Fruit fly (Drosophila melanogaster) whole organism, prepupa: Measurements from ENCODE around the gene AOX3.

Experiments used
- Blimp-1 ChIP-seq: fragments of 200-800 bp; sonication (Bioruptor generic); optimal IDR thresholded peaks from 3 replicates; lab custom pipeline; 2017; ENCODE audit warnings: missing biosample characterization, missing genetic modification characterization, mild to moderate bottlenecking, moderate library complexity, missing genetic modification reagents
- CG10669 ChIP-seq: fragments of 200-800 bp; sonication (Bioruptor generic); optimal IDR thresholded peaks from 3 replicates; lab custom pipeline; 2018; ENCODE audit warnings: missing biosample characterization, mild to moderate bottlenecking, missing genetic modification characterization, moderate library complexity
- CG11762 ChIP-seq: fragments of 200-800 bp; sonication (Bioruptor generic); optimal IDR thresholded peaks from 3 replicates; lab custom pipeline; 2016; ENCODE audit warnings: missing biosample characterization, missing genetic modification characterization; ENCODE audit not compliant: insufficient read depth
- CG11902 ChIP-seq: fragments of 200-800 bp; sonication (Bioruptor generic); optimal IDR thresholded peaks from 3 replicates; lab custom pipeline; 2016; ENCODE audit warnings: missing biosample characterization, missing genetic modification characterization
- CG15336 ChIP-seq: fragments of 200-800 bp; sonication (Bioruptor generic); IDR thresholded peaks from 2 replicates; pipeline ENCODE4 v1.3.6; 2022; ENCODE audit warnings: missing biosample characterization, missing genetic modification characterization
- CG1621 ChIP-seq: fragments of 200-800 bp; sonication (Bioruptor generic); optimal IDR thresholded peaks from 3 replicates; lab custom pipeline; 2018; ENCODE audit warnings: missing biosample characterization, mild to moderate bottlenecking, missing genetic modification characterization
- CG16779 ChIP-seq: fragments of 200-800 bp; sonication (Bioruptor generic); optimal IDR thresholded peaks from 3 replicates; lab custom pipeline; 2017; ENCODE audit warnings: missing biosample characterization, mild to moderate bottlenecking, missing genetic modification characterization
- CG3032 ChIP-seq: fragments of 200-800 bp; optimal IDR thresholded peaks from 2 replicates; lab custom pipeline; 2019; ENCODE audit warnings: missing biosample characterization, mild to moderate bottlenecking, missing genetic modification characterization, moderate library complexity
- CG31627 ChIP-seq: fragments of 200-800 bp; sonication (Bioruptor generic); optimal IDR thresholded peaks from 3 replicates; lab custom pipeline; 2016; ENCODE audit warnings: missing biosample characterization, missing genetic modification characterization
- CG34406 ChIP-seq: fragments of 200-800 bp; sonication (Bioruptor generic); optimal IDR thresholded peaks from 3 replicates; lab custom pipeline; 2016; ENCODE audit warnings: missing biosample characterization, missing genetic modification characterization
- CG3919 ChIP-seq: fragments of 200-800 bp; sonication (Bioruptor generic); optimal IDR thresholded peaks from 3 replicates; lab custom pipeline; 2016; ENCODE audit warnings: missing biosample characterization, missing genetic modification characterization
- CG4318 ChIP-seq: fragments of 200-800 bp; sonication (Bioruptor generic); optimal IDR thresholded peaks from 3 replicates; lab custom pipeline; 2017; ENCODE audit warnings: missing biosample characterization, mild to moderate bottlenecking, missing genetic modification characterization
- CG6163 ChIP-seq: fragments of 200-800 bp; sonication (Bioruptor generic); IDR thresholded peaks from 3 replicates; pipeline ENCODE4 v1.3.6; 2022; ENCODE audit warnings: missing biosample characterization, missing genetic modification characterization
- CG6276 ChIP-seq: fragments of 200-800 bp; sonication (Bioruptor generic); optimal IDR thresholded peaks from 2 replicates; lab custom pipeline; 2017; ENCODE audit warnings: missing biosample characterization, mild to moderate bottlenecking, missing genetic modification characterization
- CG6792 ChIP-seq: fragments of 200-800 bp; sonication (Bioruptor generic); optimal IDR thresholded peaks from 3 replicates; lab custom pipeline; 2016; ENCODE audit warnings: missing biosample characterization, missing genetic modification characterization
- CG6808 ChIP-seq: fragments of 200-800 bp; sonication (Bioruptor generic); optimal IDR thresholded peaks from 3 replicates; lab custom pipeline; 2017; ENCODE audit warnings: missing biosample characterization, missing genetic modification characterization, mild to moderate bottlenecking, moderate library complexity, missing genetic modification reagents
- CG6854 ChIP-seq: fragments of 200-800 bp; sonication (Bioruptor generic); optimal IDR thresholded peaks from 2 replicates; lab custom pipeline; 2017; ENCODE audit warnings: missing biosample characterization, mild to moderate bottlenecking, missing genetic modification characterization
- CG8119 ChIP-seq: fragments of 200-800 bp; sonication (Bioruptor generic); IDR thresholded peaks from 3 replicates; pipeline ENCODE4 v1.3.6; 2022; ENCODE audit warnings: missing biosample characterization, missing genetic modification characterization
- CG8319 ChIP-seq: fragments of 200-800 bp; sonication (Bioruptor generic); optimal IDR thresholded peaks from 3 replicates; lab custom pipeline; 2016; ENCODE audit warnings: missing biosample characterization, missing genetic modification characterization
- CG8632 ChIP-seq: fragments of 200-800 bp; sonication (Bioruptor generic); optimal IDR thresholded peaks from 3 replicates; lab custom pipeline; 2016; ENCODE audit warnings: missing biosample characterization, missing genetic modification characterization
- CG9139 ChIP-seq: fragments of 200-800 bp; sonication (Bioruptor generic); optimal IDR thresholded peaks from 3 replicates; lab custom pipeline; 2017; ENCODE audit warnings: missing biosample characterization, mild to moderate bottlenecking, missing genetic modification characterization
- Eip75B ChIP-seq: fragments of 200-800 bp; sonication (Bioruptor generic); optimal IDR thresholded peaks from 3 replicates; lab custom pipeline; 2016; ENCODE audit warnings: missing biosample characterization, missing genetic modification characterization
- Eip78C ChIP-seq: fragments of 200-800 bp; sonication (Bioruptor generic); peaks from one replicate; lab custom pipeline; 2016; ENCODE audit warnings: missing biosample characterization, missing genetic modification characterization
- Eip93F ChIP-seq: fragments of 200-800 bp; sonication (Bioruptor generic); optimal IDR thresholded peaks from 2 replicates; lab custom pipeline; 2016; ENCODE audit warnings: missing biosample characterization, mild to moderate bottlenecking, missing genetic modification characterization
- Ets21C ChIP-seq: fragments of 200-800 bp; sonication (Bioruptor generic); optimal IDR thresholded peaks from 3 replicates; lab custom pipeline; 2016; ENCODE audit warnings: missing biosample characterization, missing genetic modification characterization
- Ets96B ChIP-seq: fragments of 200-800 bp; optimal IDR thresholded peaks from 2 replicates; lab custom pipeline; 2019; ENCODE audit warnings: missing biosample characterization, mild to moderate bottlenecking, missing genetic modification characterization, moderate library complexity
- Hr38 ChIP-seq: sonication (Bioruptor generic); optimal IDR thresholded peaks from 2 replicates; lab custom pipeline; 2016; ENCODE audit warnings: missing biosample characterization, missing genetic modification characterization
- Hr4 ChIP-seq: fragments of 200-800 bp; sonication (Bioruptor generic); optimal IDR thresholded peaks from 3 replicates; lab custom pipeline; 2016; ENCODE audit warnings: missing biosample characterization, missing genetic modification characterization
- Lpt ChIP-seq: fragments of 200-800 bp; sonication (Bioruptor generic); optimal IDR thresholded peaks from 3 replicates; lab custom pipeline; 2016; ENCODE audit warnings: missing biosample characterization, missing genetic modification characterization
- Met ChIP-seq: fragments of 200-800 bp; sonication (Bioruptor generic); optimal IDR thresholded peaks from 3 replicates; lab custom pipeline; 2016; ENCODE audit warnings: missing biosample characterization, missing genetic modification characterization
- OdsH ChIP-seq: fragments of 200-800 bp; sonication (Bioruptor generic); optimal IDR thresholded peaks from 3 replicates; lab custom pipeline; 2016; ENCODE audit warnings: missing biosample characterization, missing genetic modification characterization
- Smox ChIP-seq: fragments of 200-800 bp; sonication (Bioruptor generic); optimal IDR thresholded peaks from 3 replicates; lab custom pipeline; 2016; ENCODE audit warnings: missing biosample characterization, missing genetic modification characterization
- Sox14 ChIP-seq: fragments of 200-800 bp; sonication (Bioruptor generic); optimal IDR thresholded peaks from 3 replicates; lab custom pipeline; 2016; ENCODE audit warnings: missing biosample characterization, missing genetic modification characterization
- Sox15 ChIP-seq: fragments of 200-800 bp; sonication (Bioruptor generic); optimal IDR thresholded peaks from 3 replicates; lab custom pipeline; 2016; ENCODE audit warnings: missing biosample characterization, missing genetic modification characterization
- achi ChIP-seq: fragments of 200-800 bp; sonication (Bioruptor generic); optimal IDR thresholded peaks from 3 replicates; lab custom pipeline; 2016; ENCODE audit warnings: missing biosample characterization, missing genetic modification characterization
- acj6 ChIP-seq: fragments of 200-800 bp; sonication (Bioruptor generic); optimal IDR thresholded peaks from 3 replicates; lab custom pipeline; 2016; ENCODE audit warnings: missing biosample characterization, missing genetic modification characterization
- cyc ChIP-seq: fragments of 200-800 bp; sonication (Bioruptor generic); optimal IDR thresholded peaks from 3 replicates; lab custom pipeline; 2016; ENCODE audit warnings: missing biosample characterization, missing genetic modification characterization
- dac ChIP-seq: fragments of 200-800 bp; sonication (Bioruptor generic); optimal IDR thresholded peaks from 2 replicates; lab custom pipeline; 2017; ENCODE audit warnings: missing biosample characterization, mild to moderate bottlenecking, missing genetic modification characterization
- dsx ChIP-seq: fragments of 200-800 bp; optimal IDR thresholded peaks from 3 replicates; lab custom pipeline; 2019; ENCODE audit warnings: missing biosample characterization, mild to moderate bottlenecking, missing genetic modification characterization, moderate library complexity; ENCODE audit not compliant: poor library complexity, severe bottlenecking
- eg ChIP-seq: fragments of 200-800 bp; sonication (Bioruptor generic); IDR thresholded peaks from 3 replicates; pipeline ENCODE4 v1.3.6; 2022; ENCODE audit warnings: missing biosample characterization, missing genetic modification characterization
- esn ChIP-seq: fragments of 200-800 bp; sonication (Bioruptor generic); optimal IDR thresholded peaks from 2 replicates; lab custom pipeline; 2016; ENCODE audit warnings: missing biosample characterization, mild to moderate bottlenecking, missing genetic modification characterization, moderate library complexity
- fd59A ChIP-seq: fragments of 200-800 bp; sonication (Bioruptor generic); optimal IDR thresholded peaks from 2 replicates; lab custom pipeline; 2017; ENCODE audit warnings: missing biosample characterization, mild to moderate bottlenecking, missing genetic modification characterization, missing genetic modification reagents
- fkh ChIP-seq: fragments of 200-800 bp; sonication (Bioruptor generic); optimal IDR thresholded peaks from 3 replicates; lab custom pipeline; 2017; ENCODE audit warnings: missing biosample characterization, mild to moderate bottlenecking, missing genetic modification characterization, moderate library complexity
- lz ChIP-seq: fragments of 200-800 bp; sonication (Bioruptor generic); optimal IDR thresholded peaks from 3 replicates; lab custom pipeline; 2016; ENCODE audit warnings: missing biosample characterization, missing genetic modification characterization
- net ChIP-seq: fragments of 200-800 bp; sonication (Bioruptor generic); optimal IDR thresholded peaks from 3 replicates; lab custom pipeline; 2016; ENCODE audit warnings: missing biosample characterization, missing genetic modification characterization
- pdm3 ChIP-seq: fragments of 200-800 bp; sonication (Bioruptor generic); optimal IDR thresholded peaks from 3 replicates; lab custom pipeline; 2016; ENCODE audit warnings: missing biosample characterization, missing genetic modification characterization
- salr ChIP-seq, 2 experiments: fragments of 200-800 bp; sonication (Bioruptor generic); optimal IDR thresholded peaks; 3 replicates each; lab custom pipeline; 2016 to 2018; ENCODE audit warnings: missing biosample characterization in 2 of 2, missing genetic modification characterization in 2 of 2, mild to moderate bottlenecking in 1 of 2
- spab ChIP-seq: fragments of 200-800 bp; sonication (Bioruptor generic); optimal IDR thresholded peaks from 2 replicates; lab custom pipeline; 2017; ENCODE audit warnings: missing biosample characterization, mild to moderate bottlenecking, missing genetic modification characterization, missing genetic modification reagents
- ss ChIP-seq, 2 experiments: fragments of 200-800 bp; sonication (Bioruptor generic); optimal IDR thresholded peaks; 2 replicates in 1 of 2; 3 replicates in 1 of 2; lab custom pipeline; 2017 to 2018; ENCODE audit warnings: mild to moderate bottlenecking in 2 of 2, missing biosample characterization in 2 of 2, missing genetic modification characterization in 2 of 2, moderate library complexity in 1 of 2
- svp ChIP-seq: fragments of 200-800 bp; sonication (Bioruptor generic); peaks from one replicate; lab custom pipeline; 2016; ENCODE audit warnings: missing biosample characterization, missing genetic modification characterization
- topi ChIP-seq: fragments of 200-800 bp; sonication (Bioruptor generic); optimal IDR thresholded peaks from 3 replicates; lab custom pipeline; 2016; ENCODE audit warnings: missing biosample characterization, missing genetic modification characterization
- vri ChIP-seq: fragments of 200-800 bp; sonication (Bioruptor generic); optimal IDR thresholded peaks from 3 replicates; lab custom pipeline; 2016; ENCODE audit warnings: missing biosample characterization, mild to moderate bottlenecking, missing genetic modification characterization

The AOX3 gene

dm6 chr3R:15596022-15596438 is 48.0 kb upstream of the AOX3 start:
- TF ChIP-seq net (no peak), Lpt (GFP tag; lab: Kevin White, UChicago) (peak; percentile 8), CG6792 (GFP tag; lab: Kevin White, UChicago) (peak; percentile 35), Eip78C (GFP tag; lab: Kevin White, UChicago) (peak; percentile 91), CG8632 (GFP tag; lab: Kevin White, UChicago) (peak; percentile 48), Hr38 (GFP tag; lab: Kevin White, UChicago) (no peak), Ets96B (tag; lab: Kevin White, UChicago) (peak; percentile 65), CG6808 (GFP tag; lab: Kevin White, UChicago) (peak; percentile 74), CG11902 (GFP tag; lab: Kevin White, UChicago) (peak; percentile 17), CG8319 (GFP tag; lab: Kevin White, UChicago) (peak; percentile 11), cyc (GFP tag; lab: Kevin White, UChicago) (peak; percentile 46), Ets21C (GFP tag; lab: Kevin White, UChicago) (no peak), CG15336 (GFP tag; lab: Robert Waterston, UW) (no peak), Blimp-1 (GFP tag; lab: Kevin White, UChicago) (no peak), CG10669 (GFP tag; lab: Kevin White, UChicago) (peak; percentile 77), CG34406 (GFP tag; lab: Kevin White, UChicago) (peak; percentile 34), CG16779 (peak; percentile 0), CG3032 (tag; lab: Kevin White, UChicago) (peak; percentile 65), dsx (GFP tag; lab: Kevin White, UChicago) (peak; percentile 62), svp (GFP tag; lab: Kevin White, UChicago) (peak; percentile 84), spab (peak; percentile 69), CG11762 (no peak), esn (GFP tag; lab: Kevin White, UChicago) (peak; percentile 73), Met (GFP tag; lab: Kevin White, UChicago) (peak; percentile 60), Eip75B (GFP tag; lab: Kevin White, UChicago) (peak; percentile 62), Smox (GFP tag; lab: Kevin White, UChicago) (peak; percentile 43), eg (GFP tag; lab: Robert Waterston, UW) (no peak), salr (GFP tag; optimal IDR thresholded peaks at IDR 0.05; lab: Kevin White, UChicago) (no peak), fd59A (peak; percentile 64), CG6276 (GFP tag; lab: Kevin White, UChicago) (no peak), CG9139 (peak; percentile 20), lz (GFP tag; lab: Kevin White, UChicago) (peak; percentile 64), fkh (GFP tag; lab: Kevin White, UChicago) (no peak), achi (peak; percentile 58), CG8119 (GFP tag; lab: Robert Waterston, UW) (peak; percentile 39; the same call in 1 of the 3 replicates), Sox15 (peak; percentile 31), CG6163 (0 out of 3 replicates have a peak, but pooled peaks have one; percentile 33), pdm3 (peak; percentile 46), Eip93F (GFP tag; lab: Kevin White, UChicago) (no peak), CG6854 (GFP tag; lab: Kevin White, UChicago) (no peak), Sox14 (peak; percentile 40), CG4318 (GFP tag; lab: Kevin White, UChicago) (peak; percentile 25), CG1621 (tag; lab: Kevin White, UChicago) (peak; percentile 29), topi (peak; percentile 66), CG3919 (GFP tag; lab: Kevin White, UChicago) (peak; percentile 56), vri (GFP tag; lab: Kevin White, UChicago) (no peak), OdsH (peak; percentile 54), ss (GFP tag; optimal IDR thresholded peaks at IDR 0.05; lab: Kevin White, UChicago) (peak; percentile 39 to 72), acj6 (GFP tag; lab: Kevin White, UChicago) (peak; percentile 49), CG31627 (peak; percentile 45), Hr4 (peak; percentile 37), dac (GFP tag; lab: Kevin White, UChicago) (no peak)
